Fruit fly (Drosophila melanogaster): ENCODE measurements around the gene CG32259.

DNA sequence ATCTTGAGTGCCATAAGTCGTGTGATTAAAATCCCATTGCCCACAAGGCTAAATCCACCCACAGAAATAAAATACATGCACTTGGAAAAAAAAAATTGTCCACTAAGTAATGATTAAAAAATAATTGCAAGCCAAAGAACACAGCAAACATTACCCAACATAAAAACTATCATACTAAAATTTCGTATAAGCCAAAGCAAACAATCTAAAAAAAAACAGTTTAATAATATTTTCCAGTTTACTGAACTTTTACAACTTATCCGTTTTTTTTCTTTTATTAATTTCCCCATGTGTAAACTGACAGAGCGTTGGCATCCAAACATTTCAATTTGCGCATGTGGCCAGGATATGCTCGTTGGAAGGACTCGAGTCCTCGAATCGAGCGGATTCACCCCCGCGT is 11.1 kb downstream of the CG32259 start:
- TF ChIP-seq cnc (optimal IDR thresholded peaks at IDR 0.05) (no peak), CG1620 (GFP tag; optimal IDR thresholded peaks at IDR 0.05) (no peak), Mnt (GFP tag; optimal IDR thresholded peaks at IDR 0.05) (no peak), kay (GFP tag; ENCODE audit: borderline replicate concordance) (no peak), CG7045 (GFP tag; optimal IDR thresholded peaks at IDR 0.05) (no peak), CG33017 (tag; optimal IDR thresholded peaks at IDR 0.05) (no peak), bab1 (GFP tag; optimal IDR thresholded peaks at IDR 0.05) (no peak), pad (GFP tag; optimal IDR thresholded peaks at IDR 0.05) (no peak), toe (GFP tag; optimal IDR thresholded peaks at IDR 0.05) (no peak), Hr96 (GFP tag; optimal IDR thresholded peaks at IDR 0.05) (no peak), cic (GFP tag; optimal IDR thresholded peaks at IDR 0.05) (no peak), CG12768 (GFP tag; optimal IDR thresholded peaks at IDR 0.05) (no peak), ovo (GFP tag; optimal IDR thresholded peaks at IDR 0.05) (no peak), CG5204 (GFP tag; optimal IDR thresholded peaks at IDR 0.05) (no peak)

All from whole organism, adult.